Worm (Caenorhabditis elegans): ENCODE results near the gene sly-1.

DNA sequence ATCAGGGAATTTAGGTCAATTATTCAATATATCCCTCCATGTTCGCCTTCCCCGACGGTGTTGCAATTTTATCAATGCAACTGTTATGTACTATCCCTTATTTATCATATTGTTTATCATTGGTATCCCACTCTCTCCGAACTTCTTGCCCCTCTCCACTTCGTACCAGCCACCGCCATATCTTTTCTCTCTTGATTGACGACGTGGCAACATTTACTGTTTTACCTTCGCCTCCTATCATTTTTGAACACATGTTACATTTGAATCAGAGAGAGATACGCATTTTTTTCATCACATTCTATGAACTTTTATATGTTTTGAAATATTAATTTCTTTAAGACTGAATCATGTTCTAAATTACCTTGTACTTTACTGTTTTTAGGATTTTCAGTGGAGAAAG is 20.4 kb upstream of the sly-1 start:
- no peak for TF ChIP-seq flt-1 (GFP tag; IDR thresholded peaks at IDR 0.05)
- no peak for TF ChIP-seq med-1 (GFP tag; optimal IDR thresholded peaks at IDR 0.05; ENCODE audit: insufficient read depth)
- no peak for TF ChIP-seq ztf-29 (GFP tag; IDR thresholded peaks at IDR 0.05)
